Fruit fly (Drosophila melanogaster): Measurements from ENCODE around the gene Smyd3.

DNA sequence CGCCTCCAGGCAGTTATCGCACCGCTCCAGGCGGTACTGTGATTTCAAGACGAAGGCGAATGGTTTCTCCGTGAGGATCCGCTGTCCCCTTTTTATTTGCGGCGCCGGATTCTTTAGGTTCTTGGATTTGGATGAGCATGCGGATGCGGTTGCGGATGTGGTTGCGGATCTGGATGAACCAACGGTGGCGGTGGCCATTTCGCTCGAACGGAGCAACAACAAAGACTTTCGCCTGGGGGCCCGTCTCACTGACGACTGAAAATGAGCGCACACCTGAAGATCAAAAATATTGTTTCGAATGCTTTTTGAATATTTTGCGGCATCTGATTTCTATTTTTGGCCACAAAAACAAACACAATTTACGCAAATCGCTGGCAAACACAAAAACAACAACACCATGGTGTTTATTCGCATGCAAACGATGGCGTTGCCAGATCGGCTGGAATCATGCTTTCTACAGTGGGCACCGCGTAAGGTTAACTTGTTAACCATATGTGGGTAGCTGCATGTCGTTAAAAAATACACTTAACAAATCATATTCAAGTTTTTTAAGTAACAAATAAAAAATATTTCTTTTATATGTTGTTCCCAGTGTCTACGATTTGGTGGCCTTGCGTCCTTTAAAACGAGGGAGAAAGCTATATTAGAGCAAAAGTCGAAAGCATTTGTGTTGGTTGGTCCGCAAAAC, at the start of gene Smyd3:
- TF ChIP-seq so (GFP tag; IDR thresholded peaks at IDR 0.05), result peak; percentile 69; the same call in 1 of the 3 replicates
- peak; percentile 72 for TF ChIP-seq wdn (GFP tag; IDR thresholded peaks at IDR 0.05)
